Worm (Caenorhabditis elegans): Measurements from ENCODE around the gene R31.2.

R31.2 gene

ce11 chrV:11889115-11889935 is 28.0 kb upstream of the R31.2 start:
- TF ChIP-seq ztf-29 (GFP tag; IDR thresholded peaks at IDR 0.05) (no peak), flt-1 (GFP tag; IDR thresholded peaks at IDR 0.05) (no peak), T22C8.4 (GFP tag; IDR thresholded peaks at IDR 0.05) (no peak), cog-1 (tag; optimal IDR thresholded peaks at IDR 0.05) (no peak), med-1 (GFP tag; optimal IDR thresholded peaks at IDR 0.05; ENCODE audit: insufficient read depth) (no peak), tab-1 (GFP tag; IDR thresholded peaks at IDR 0.05) (no peak), klf-2 (GFP tag; conservative IDR thresholded peaks at IDR 0.05) (no peak), ref-1 (GFP tag; conservative IDR thresholded peaks at IDR 0.05) (no peak), ztf-23 (GFP tag; IDR thresholded peaks at IDR 0.05) (no peak)

ce11 chrV:11891143-11891862 is 26.1 kb upstream of the R31.2 start, which contains the start of the genes sodh-2 and srx-76:
Gene sodh-2 (minus strand): TSS chrV:11891243.
Gene srx-76 (plus strand): TSS chrV:11891812.
- no peak for TF ChIP-seq ztf-23 (GFP tag; IDR thresholded peaks at IDR 0.05)
- TF ChIP-seq T22C8.4 (GFP tag; IDR thresholded peaks at IDR 0.05): no peak

- TF ChIP-seq klf-2 (GFP tag; conservative IDR thresholded peaks at IDR 0.05) (no peak), T22C8.4 (GFP tag; IDR thresholded peaks at IDR 0.05) (no peak), ztf-23 (GFP tag; IDR thresholded peaks at IDR 0.05) (no peak), tab-1 (GFP tag; IDR thresholded peaks at IDR 0.05) (no peak), med-1 (GFP tag; optimal IDR thresholded peaks at IDR 0.05; ENCODE audit: insufficient read depth) (no peak), ztf-29 (GFP tag; IDR thresholded peaks at IDR 0.05) (no peak), flt-1 (GFP tag; IDR thresholded peaks at IDR 0.05) (no peak), cog-1 (tag; optimal IDR thresholded peaks at IDR 0.05) (no peak), ref-1 (GFP tag; conservative IDR thresholded peaks at IDR 0.05) (no peak)
Measured at ce11 chrV:11893975-11894374, 23.4 kb upstream of the R31.2 start, which contains the start of gene K12G11.6. Gene K12G11.6 (plus strand): TSS chrV:11894331.

ce11 chrV:11896322-11896898 is 21.0 kb upstream of the R31.2 start:
- TF ChIP-seq tab-1 (GFP tag; IDR thresholded peaks at IDR 0.05): no peak
- no peak for TF ChIP-seq klf-2 (GFP tag; conservative IDR thresholded peaks at IDR 0.05)
- peak; percentile 58; the same call in 1 of the 2 replicates for TF ChIP-seq flt-1 (GFP tag; IDR thresholded peaks at IDR 0.05)
- TF ChIP-seq T22C8.4 (GFP tag; IDR thresholded peaks at IDR 0.05): no peak
- no peak for TF ChIP-seq ref-1 (GFP tag; conservative IDR thresholded peaks at IDR 0.05)
- no peak for TF ChIP-seq med-1 (GFP tag; optimal IDR thresholded peaks at IDR 0.05; ENCODE audit: insufficient read depth)
- 0 out of 2 replicates have a peak, but pooled peaks have one; percentile 43 for TF ChIP-seq ztf-23 (GFP tag; IDR thresholded peaks at IDR 0.05)
- TF ChIP-seq cog-1 (tag; optimal IDR thresholded peaks at IDR 0.05): peak; percentile 29
- TF ChIP-seq ztf-29 (GFP tag; IDR thresholded peaks at IDR 0.05): no peak

- no peak for TF ChIP-seq ztf-23 (GFP tag; IDR thresholded peaks at IDR 0.05)
- no peak for TF ChIP-seq med-1 (GFP tag; optimal IDR thresholded peaks at IDR 0.05; ENCODE audit: insufficient read depth)
- TF ChIP-seq tab-1 (GFP tag; IDR thresholded peaks at IDR 0.05): no peak
- no peak for TF ChIP-seq klf-2 (GFP tag; conservative IDR thresholded peaks at IDR 0.05)
- no peak for TF ChIP-seq ref-1 (GFP tag; conservative IDR thresholded peaks at IDR 0.05)
- no peak for TF ChIP-seq flt-1 (GFP tag; IDR thresholded peaks at IDR 0.05)
- TF ChIP-seq T22C8.4 (GFP tag; IDR thresholded peaks at IDR 0.05): no peak
- TF ChIP-seq cog-1 (tag; optimal IDR thresholded peaks at IDR 0.05): no peak
Measured at ce11 chrV:11897604-11898003, 19.8 kb upstream of the R31.2 start.

- no peak for TF ChIP-seq ztf-23 (GFP tag; IDR thresholded peaks at IDR 0.05)
- no peak for TF ChIP-seq tab-1 (GFP tag; IDR thresholded peaks at IDR 0.05)
- no peak for TF ChIP-seq med-1 (GFP tag; optimal IDR thresholded peaks at IDR 0.05; ENCODE audit: insufficient read depth)
- no peak for TF ChIP-seq ztf-29 (GFP tag; IDR thresholded peaks at IDR 0.05)
- TF ChIP-seq T22C8.4 (GFP tag; IDR thresholded peaks at IDR 0.05): no peak
- no peak for TF ChIP-seq klf-2 (GFP tag; conservative IDR thresholded peaks at IDR 0.05)
- TF ChIP-seq cog-1 (tag; optimal IDR thresholded peaks at IDR 0.05): no peak
Measured at ce11 chrV:11899149-11899548, 18.2 kb upstream of the R31.2 start, which contains the start of gene sma-1. Gene sma-1 (plus strand): TSS chrV:11899449.

ce11 chrV:11900127-11900526 is 17.2 kb upstream of the R31.2 start:
- TF ChIP-seq ztf-29 (GFP tag; IDR thresholded peaks at IDR 0.05): no peak
- TF ChIP-seq ztf-23 (GFP tag; IDR thresholded peaks at IDR 0.05): no peak
- no peak for TF ChIP-seq T22C8.4 (GFP tag; IDR thresholded peaks at IDR 0.05)
- TF ChIP-seq cog-1 (tag; optimal IDR thresholded peaks at IDR 0.05): no peak
- TF ChIP-seq med-1 (GFP tag; optimal IDR thresholded peaks at IDR 0.05; ENCODE audit: insufficient read depth): no peak
- no peak for TF ChIP-seq tab-1 (GFP tag; IDR thresholded peaks at IDR 0.05)
- TF ChIP-seq klf-2 (GFP tag; conservative IDR thresholded peaks at IDR 0.05): no peak
- no peak for TF ChIP-seq ref-1 (GFP tag; conservative IDR thresholded peaks at IDR 0.05)
- TF ChIP-seq flt-1 (GFP tag; IDR thresholded peaks at IDR 0.05): no peak

ce11 chrV:11901260-11901659 is 16.1 kb upstream of the R31.2 start:
- TF ChIP-seq T22C8.4 (GFP tag; IDR thresholded peaks at IDR 0.05): no peak
- TF ChIP-seq ztf-23 (GFP tag; IDR thresholded peaks at IDR 0.05): no peak
- no peak for TF ChIP-seq ztf-29 (GFP tag; IDR thresholded peaks at IDR 0.05)
- TF ChIP-seq tab-1 (GFP tag; IDR thresholded peaks at IDR 0.05): no peak
- no peak for TF ChIP-seq cog-1 (tag; optimal IDR thresholded peaks at IDR 0.05)
- TF ChIP-seq klf-2 (GFP tag; conservative IDR thresholded peaks at IDR 0.05): no peak
- no peak for TF ChIP-seq flt-1 (GFP tag; IDR thresholded peaks at IDR 0.05)
- no peak for TF ChIP-seq ref-1 (GFP tag; conservative IDR thresholded peaks at IDR 0.05)
- no peak for TF ChIP-seq med-1 (GFP tag; optimal IDR thresholded peaks at IDR 0.05; ENCODE audit: insufficient read depth)

ce11 chrV:11902161-11902560 is 15.2 kb upstream of the R31.2 start:
- TF ChIP-seq tab-1 (GFP tag; IDR thresholded peaks at IDR 0.05) (no peak), ztf-29 (GFP tag; IDR thresholded peaks at IDR 0.05) (no peak), klf-2 (GFP tag; conservative IDR thresholded peaks at IDR 0.05) (no peak), T22C8.4 (GFP tag; IDR thresholded peaks at IDR 0.05) (no peak), ref-1 (GFP tag; conservative IDR thresholded peaks at IDR 0.05) (no peak)

Measured in whole organism, midembryonic.